Fruit fly (Drosophila melanogaster): ENCODE data around the gene CG34299.

Gene CG34299

DNA sequence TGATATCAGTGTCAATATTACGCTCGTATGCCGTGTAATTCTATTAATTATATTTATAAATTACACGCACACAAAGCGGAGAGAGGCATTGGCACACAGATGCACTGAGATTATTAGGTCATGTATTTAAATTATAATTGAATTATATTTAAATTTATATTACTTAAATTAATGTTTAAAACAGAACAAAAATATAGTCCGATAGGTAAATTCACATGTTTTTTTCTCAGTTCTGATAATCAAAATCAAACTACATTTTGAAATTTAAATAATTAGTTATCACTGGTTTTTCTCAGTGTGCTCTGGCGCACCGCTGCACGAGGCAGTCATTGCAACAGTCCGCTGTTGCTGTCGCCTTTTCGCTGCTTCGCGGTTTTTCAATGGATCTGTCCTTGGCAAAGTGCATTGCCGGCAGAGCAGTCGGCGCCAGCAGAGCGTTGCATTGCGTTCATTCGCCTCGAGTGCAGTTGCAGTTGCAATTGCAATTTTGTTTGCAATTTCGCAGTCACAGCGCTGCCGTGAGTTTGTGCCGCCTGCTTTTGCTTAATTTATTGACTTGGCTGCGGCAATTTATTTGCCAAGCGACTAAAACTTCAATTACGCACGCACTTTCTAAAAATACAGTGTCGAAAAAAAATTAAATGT, 44.2 kb downstream of the CG34299 start:
- TF ChIP-seq CG14711 (tag; optimal IDR thresholded peaks at IDR 0.05) (peak; percentile 68), CG7101 (tag; optimal IDR thresholded peaks at IDR 0.05) (peak; percentile 74), Mnt (GFP tag; optimal IDR thresholded peaks at IDR 0.05) (no peak), ovo (GFP tag; optimal IDR thresholded peaks at IDR 0.05) (no peak), bab1 (GFP tag; optimal IDR thresholded peaks at IDR 0.05) (peak; percentile 18), Clk (GFP tag; optimal IDR thresholded peaks at IDR 0.05) (peak; percentile 32), kay (GFP tag; ENCODE audit: borderline replicate concordance) (peak; percentile 57), CG11617 (GFP tag; optimal IDR thresholded peaks at IDR 0.05) (peak; percentile 81), CG7045 (GFP tag; optimal IDR thresholded peaks at IDR 0.05) (peak; percentile 80), CG1620 (GFP tag; optimal IDR thresholded peaks at IDR 0.05) (no peak), Hr96 (GFP tag; optimal IDR thresholded peaks at IDR 0.05) (no peak), CG5204 (GFP tag; optimal IDR thresholded peaks at IDR 0.05) (no peak), tj (GFP tag; optimal IDR thresholded peaks at IDR 0.05) (peak; percentile 65), toe (GFP tag; optimal IDR thresholded peaks at IDR 0.05) (peak; percentile 1), CG33017 (tag; optimal IDR thresholded peaks at IDR 0.05) (peak; percentile 79), CG12768 (GFP tag; optimal IDR thresholded peaks at IDR 0.05) (peak; percentile 71), cic (GFP tag; optimal IDR thresholded peaks at IDR 0.05) (no peak), Crg-1 (GFP tag; optimal IDR thresholded peaks at IDR 0.05) (no peak), pad (GFP tag; optimal IDR thresholded peaks at IDR 0.05) (peak; percentile 3), cnc (optimal IDR thresholded peaks at IDR 0.05) (no peak)

- TF ChIP-seq toe (GFP tag; optimal IDR thresholded peaks at IDR 0.05) (no peak), Clk (GFP tag; optimal IDR thresholded peaks at IDR 0.05) (no peak), CG11617 (GFP tag; optimal IDR thresholded peaks at IDR 0.05) (no peak), bab1 (GFP tag; optimal IDR thresholded peaks at IDR 0.05) (no peak), Crg-1 (GFP tag; optimal IDR thresholded peaks at IDR 0.05) (no peak), tj (GFP tag; optimal IDR thresholded peaks at IDR 0.05) (no peak), cnc (optimal IDR thresholded peaks at IDR 0.05) (no peak), Mnt (GFP tag; optimal IDR thresholded peaks at IDR 0.05) (no peak), CG5204 (GFP tag; optimal IDR thresholded peaks at IDR 0.05) (no peak), CG14711 (tag; optimal IDR thresholded peaks at IDR 0.05) (no peak), CG7101 (tag; optimal IDR thresholded peaks at IDR 0.05) (no peak), cic (GFP tag; optimal IDR thresholded peaks at IDR 0.05) (no peak), CG7045 (GFP tag; optimal IDR thresholded peaks at IDR 0.05) (no peak), kay (GFP tag; ENCODE audit: borderline replicate concordance) (no peak), Hr96 (GFP tag; optimal IDR thresholded peaks at IDR 0.05) (no peak), CG33017 (tag; optimal IDR thresholded peaks at IDR 0.05) (no peak), CG12768 (GFP tag; optimal IDR thresholded peaks at IDR 0.05) (no peak), CG1620 (GFP tag; optimal IDR thresholded peaks at IDR 0.05) (no peak), pad (GFP tag; optimal IDR thresholded peaks at IDR 0.05) (no peak), ovo (GFP tag; optimal IDR thresholded peaks at IDR 0.05) (no peak)
Observed at dm6 chr3R:30294603-30295002, 45.2 kb downstream of the CG34299 start.

DNA sequence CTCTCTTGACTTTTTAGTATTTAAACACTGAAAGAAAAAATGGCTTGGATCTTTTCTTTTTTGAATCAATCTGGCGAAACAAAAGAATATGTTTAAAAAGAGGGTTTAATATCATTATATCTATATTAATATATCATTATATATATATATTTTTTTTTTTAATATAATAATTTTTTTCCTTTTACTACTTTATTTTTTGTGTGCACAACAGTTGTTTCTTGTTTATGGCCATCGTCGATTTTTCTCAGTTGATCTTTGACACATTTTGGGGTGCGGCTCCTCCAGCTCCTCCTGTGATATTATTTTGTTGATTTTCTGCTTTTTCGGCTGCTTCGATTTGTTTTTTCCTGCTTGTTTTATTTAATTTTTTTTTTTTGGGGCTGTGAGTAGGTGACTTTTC, 45.6 kb downstream of the CG34299 start:
- TF ChIP-seq Mnt (GFP tag; optimal IDR thresholded peaks at IDR 0.05): no peak
- TF ChIP-seq kay (GFP tag; ENCODE audit: borderline replicate concordance): no peak
- no peak for TF ChIP-seq CG14711 (tag; optimal IDR thresholded peaks at IDR 0.05)
- no peak for TF ChIP-seq cnc (optimal IDR thresholded peaks at IDR 0.05)
- TF ChIP-seq bab1 (GFP tag; optimal IDR thresholded peaks at IDR 0.05): no peak
- no peak for TF ChIP-seq CG1620 (GFP tag; optimal IDR thresholded peaks at IDR 0.05)
- TF ChIP-seq CG11617 (GFP tag; optimal IDR thresholded peaks at IDR 0.05): no peak
- no peak for TF ChIP-seq pad (GFP tag; optimal IDR thresholded peaks at IDR 0.05)
- TF ChIP-seq tj (GFP tag; optimal IDR thresholded peaks at IDR 0.05): no peak
- no peak for TF ChIP-seq CG33017 (tag; optimal IDR thresholded peaks at IDR 0.05)
- TF ChIP-seq Hr96 (GFP tag; optimal IDR thresholded peaks at IDR 0.05): no peak
- no peak for TF ChIP-seq Crg-1 (GFP tag; optimal IDR thresholded peaks at IDR 0.05)
- no peak for TF ChIP-seq cic (GFP tag; optimal IDR thresholded peaks at IDR 0.05)
- TF ChIP-seq CG12768 (GFP tag; optimal IDR thresholded peaks at IDR 0.05): no peak
- no peak for TF ChIP-seq Clk (GFP tag; optimal IDR thresholded peaks at IDR 0.05)
- TF ChIP-seq ovo (GFP tag; optimal IDR thresholded peaks at IDR 0.05): no peak

- TF ChIP-seq cic (GFP tag; optimal IDR thresholded peaks at IDR 0.05) (no peak), tj (GFP tag; optimal IDR thresholded peaks at IDR 0.05) (peak; percentile 49), CG33017 (tag; optimal IDR thresholded peaks at IDR 0.05) (peak; percentile 76), pad (GFP tag; optimal IDR thresholded peaks at IDR 0.05) (peak; percentile 18), CG5204 (GFP tag; optimal IDR thresholded peaks at IDR 0.05) (peak; percentile 43), CG7045 (GFP tag; optimal IDR thresholded peaks at IDR 0.05) (peak; percentile 61), Hr96 (GFP tag; optimal IDR thresholded peaks at IDR 0.05) (no peak), toe (GFP tag; optimal IDR thresholded peaks at IDR 0.05) (no peak), CG1620 (GFP tag; optimal IDR thresholded peaks at IDR 0.05) (peak; percentile 34), bab1 (GFP tag; optimal IDR thresholded peaks at IDR 0.05) (peak; percentile 90), kay (GFP tag; ENCODE audit: borderline replicate concordance) (peak; percentile 17), cnc (optimal IDR thresholded peaks at IDR 0.05) (no peak), ovo (GFP tag; optimal IDR thresholded peaks at IDR 0.05) (no peak), CG7101 (tag; optimal IDR thresholded peaks at IDR 0.05) (peak; percentile 83), CG14711 (tag; optimal IDR thresholded peaks at IDR 0.05) (peak; percentile 81), Clk (GFP tag; optimal IDR thresholded peaks at IDR 0.05) (no peak), CG12768 (GFP tag; optimal IDR thresholded peaks at IDR 0.05) (peak; percentile 66), CG11617 (GFP tag; optimal IDR thresholded peaks at IDR 0.05) (peak; percentile 62), Crg-1 (GFP tag; optimal IDR thresholded peaks at IDR 0.05) (peak; percentile 53), Mnt (GFP tag; optimal IDR thresholded peaks at IDR 0.05) (peak; percentile 29)
Observed at dm6 chr3R:30296035-30296434, 46.7 kb downstream of the CG34299 start.

DNA sequence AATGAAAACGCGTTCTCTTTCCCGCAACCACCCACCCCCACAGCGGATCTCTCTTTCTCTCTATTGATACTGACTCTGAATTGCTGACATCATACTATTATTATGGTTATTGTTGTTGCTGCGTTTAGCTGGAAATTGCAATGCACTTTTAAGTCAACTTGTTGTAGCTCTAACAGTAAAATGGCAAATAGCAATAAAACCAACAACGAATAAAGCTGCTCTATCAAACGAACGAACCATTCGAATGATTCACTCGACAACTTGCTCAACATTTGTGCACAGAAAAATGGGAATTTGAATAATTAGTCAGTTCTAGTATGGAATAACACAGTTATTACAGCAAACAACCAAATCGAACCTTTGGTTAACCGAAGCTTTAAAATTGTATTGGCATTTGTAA, 47.5 kb downstream of the CG34299 start:
- TF ChIP-seq Crg-1 (GFP tag; optimal IDR thresholded peaks at IDR 0.05) (no peak), ovo (GFP tag; optimal IDR thresholded peaks at IDR 0.05) (peak; percentile 39), CG7045 (GFP tag; optimal IDR thresholded peaks at IDR 0.05) (no peak), Mnt (GFP tag; optimal IDR thresholded peaks at IDR 0.05) (no peak), cnc (optimal IDR thresholded peaks at IDR 0.05) (no peak), CG7101 (tag; optimal IDR thresholded peaks at IDR 0.05) (no peak), CG33017 (tag; optimal IDR thresholded peaks at IDR 0.05) (no peak), toe (GFP tag; optimal IDR thresholded peaks at IDR 0.05) (no peak), CG11617 (GFP tag; optimal IDR thresholded peaks at IDR 0.05) (no peak), Clk (GFP tag; optimal IDR thresholded peaks at IDR 0.05) (no peak), CG1620 (GFP tag; optimal IDR thresholded peaks at IDR 0.05) (no peak), cic (GFP tag; optimal IDR thresholded peaks at IDR 0.05) (peak; percentile 7), kay (GFP tag; ENCODE audit: borderline replicate concordance) (peak; percentile 95), bab1 (GFP tag; optimal IDR thresholded peaks at IDR 0.05) (no peak), Hr96 (GFP tag; optimal IDR thresholded peaks at IDR 0.05) (no peak)
